Worm (Caenorhabditis elegans) whole organism, early embryonic: ENCODE results near the gene clec-25.

ENCODE experiments used
- F13C5.2 ChIP-seq: sonication (generic microtip); optimal IDR thresholded peaks from 2 replicates; lab custom pipeline; 2017; ENCODE audit warnings: mild to moderate bottlenecking, missing genetic modification characterization, inconsistent platforms, missing compliant biosample characterization
- aly-1 ChIP-seq: sonication (generic microtip); optimal IDR thresholded peaks from 2 replicates; lab custom pipeline; 2016; ENCODE audit warnings: missing genetic modification characterization, missing compliant biosample characterization
- ama-1 ChIP-seq: fragments of 150-350 bp; optimal IDR thresholded peaks from 2 replicates; lab custom pipeline; 2014
- ceh-13 ChIP-seq: fragments of 200-800 bp; sonication (Bioruptor generic); optimal IDR thresholded peaks from 2 replicates; lab custom pipeline; 2018; ENCODE audit warnings: mild to moderate bottlenecking, missing genetic modification characterization, missing compliant biosample characterization
- ceh-36 ChIP-seq: sonication (generic microtip); optimal IDR thresholded peaks from 2 replicates; lab custom pipeline; 2016; ENCODE audit warnings: missing genetic modification characterization, inconsistent platforms, missing compliant biosample characterization
- ets-7 ChIP-seq: sonication (generic microtip); optimal IDR thresholded peaks from 2 replicates; lab custom pipeline; 2016; ENCODE audit warnings: missing genotype, missing genetic modification characterization, missing compliant biosample characterization
- flt-1 ChIP-seq: fragments of 200-800 bp; sonication (Bioruptor generic); IDR thresholded peaks from 2 replicates; pipeline ENCODE4 v1.3.6; 2022; ENCODE audit warnings: missing genetic modification characterization, missing compliant biosample characterization
- hmbx-1 ChIP-seq: sonication (generic microtip); optimal IDR thresholded peaks from 2 replicates; lab custom pipeline; 2016; ENCODE audit warnings: mild to moderate bottlenecking, missing genetic modification characterization, missing compliant biosample characterization
- hmg-4 ChIP-seq: fragments of 200-800 bp; sonication (Bioruptor generic); optimal IDR thresholded peaks from 2 replicates; lab custom pipeline; 2018; ENCODE audit warnings: mild to moderate bottlenecking, missing genetic modification characterization, missing compliant biosample characterization
- hnd-1 ChIP-seq: sonication (generic microtip); optimal IDR thresholded peaks from 2 replicates; lab custom pipeline; 2016; ENCODE audit warnings: missing genetic modification characterization, missing compliant biosample characterization
- scrt-1 ChIP-seq: fragments of 200-800 bp; sonication (Bioruptor generic); IDR thresholded peaks from 2 replicates; pipeline ENCODE4 v1.3.6; 2022; ENCODE audit warnings: missing genetic modification characterization, missing compliant biosample characterization
- sea-1 ChIP-seq: fragments of 200-800 bp; sonication (Bioruptor generic); conservative IDR thresholded peaks from 2 replicates; pipeline ENCODE4 v1.3.6; 2022; ENCODE audit warnings: missing genetic modification characterization, missing compliant biosample characterization
- tbx-37 ChIP-seq: fragments of 200-800 bp; sonication (Bioruptor generic); conservative IDR thresholded peaks from 2 replicates; pipeline ENCODE4 v1.3.6; 2022; ENCODE audit warnings: missing genetic modification reagents, missing genetic modification characterization, missing compliant biosample characterization
- tra-4 ChIP-seq: sonication (generic microtip); optimal IDR thresholded peaks from 2 replicates; lab custom pipeline; 2017; ENCODE audit warnings: missing genetic modification characterization, missing compliant biosample characterization

ce11 chrV:16816707-16817106 lies 26.3 kb upstream of the clec-25 start:
- no peak for TF ChIP-seq ama-1
- no peak for TF ChIP-seq ceh-36
- TF ChIP-seq flt-1 (GFP tag; lab: Robert Waterston, UW): no peak
- no peak for TF ChIP-seq hmbx-1 (tag; lab: Kevin White, UChicago)
- no peak for TF ChIP-seq tra-4 (tag; lab: Kevin White, UChicago)
- no peak for TF ChIP-seq ceh-13 (GFP tag; lab: Kevin White, UChicago)
- TF ChIP-seq sea-1 (GFP tag; lab: Robert Waterston, UW): no peak
- no peak for TF ChIP-seq ets-7 (tag; lab: Kevin White, UChicago)
- TF ChIP-seq hmg-4: no peak
- TF ChIP-seq hnd-1 (tag; lab: Kevin White, UChicago): no peak
- TF ChIP-seq F13C5.2 (tag; lab: Kevin White, UChicago): no peak
- TF ChIP-seq scrt-1 (GFP tag; lab: Robert Waterston, UW): no peak
- no peak for TF ChIP-seq tbx-37 (GFP tag; lab: Robert Waterston, UW)
- no peak for TF ChIP-seq aly-1
